Worm (Caenorhabditis elegans) whole organism, midembryonic: ENCODE data around the gene vha-4.

Experiments
- T22C8.4 ChIP-seq: fragments of 200-800 bp; sonication (Bioruptor generic); IDR thresholded peaks from 2 replicates; pipeline ENCODE4 v1.3.6; 2022; ENCODE audit warnings: missing genetic modification characterization, missing compliant biosample characterization
- ref-1 ChIP-seq: fragments of 200-800 bp; sonication (Bioruptor generic); conservative IDR thresholded peaks from 2 replicates; pipeline ENCODE4 v1.3.6; 2022; ENCODE audit warnings: missing genetic modification reagents, missing genetic modification characterization, missing compliant biosample characterization
- ztf-23 ChIP-seq: fragments of 200-800 bp; sonication (Bioruptor generic); IDR thresholded peaks from 2 replicates; pipeline ENCODE4 v1.3.6; 2022; ENCODE audit warnings: missing genetic modification reagents, missing genetic modification characterization, missing compliant biosample characterization

DNA sequence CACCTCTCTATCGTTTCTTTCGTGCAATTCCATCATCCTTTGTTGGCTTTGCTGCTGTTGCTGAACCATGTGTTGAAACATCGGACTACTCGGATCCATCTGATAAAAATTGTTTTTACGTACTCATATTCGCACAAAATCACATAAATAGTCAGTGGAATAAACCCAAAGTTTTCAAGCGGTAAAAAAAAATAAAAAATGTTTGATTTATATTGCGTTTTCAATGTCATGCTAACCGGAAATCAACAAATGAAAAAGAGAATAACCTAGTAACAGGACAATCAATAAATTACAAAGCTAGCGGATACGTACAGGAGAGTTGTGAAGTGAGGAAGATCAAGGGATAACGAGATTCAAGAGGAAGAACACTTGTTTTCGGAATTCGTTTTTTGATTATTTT lies 24.2 kb downstream of the vha-4 start, which contains the start of gene mdt-10:
- TF ChIP-seq ztf-23 = no peak
- TF ChIP-seq ref-1 (GFP tag; lab: Robert Waterston, UW) = no peak
- TF ChIP-seq T22C8.4 (GFP tag; lab: Robert Waterston, UW) = no peak
